Worm (Caenorhabditis elegans) whole organism, late embryonic: ENCODE measurements around the gene srbc-13.
"Not testable (repeated sequence)": the region's sequence is repeated elsewhere in the genome, so short reads cannot be mapped to it uniquely, and the experiment has no call there.

Experiments used
- C08G9.2 ChIP-seq: sonication (generic microtip); optimal IDR thresholded peaks from 2 replicates; lab custom pipeline; 2016; ENCODE audit warnings: mild to moderate bottlenecking, missing genetic modification characterization, moderate library complexity, missing compliant biosample characterization
- K02D7.2 ChIP-seq: sonication (generic microtip); optimal IDR thresholded peaks from 2 replicates; lab custom pipeline; 2017; ENCODE audit warnings: mild to moderate bottlenecking, missing genetic modification characterization, missing compliant biosample characterization
- K09A11.1 ChIP-seq: sonication (generic microtip); optimal IDR thresholded peaks from 2 replicates; lab custom pipeline; 2017; ENCODE audit warnings: antibody characterized with exemption, mild to moderate bottlenecking, missing genetic modification characterization, missing compliant biosample characterization; ENCODE audit not compliant: insufficient read depth
- T23F11.4 ChIP-seq: fragments of 200-800 bp; sonication (Bioruptor generic); optimal IDR thresholded peaks from 2 replicates; lab custom pipeline; 2018; ENCODE audit warnings: mild to moderate bottlenecking, missing genetic modification characterization, missing compliant biosample characterization
- Y22D7AL.16 ChIP-seq: sonication (generic microtip); optimal IDR thresholded peaks from 2 replicates; lab custom pipeline; 2016; ENCODE audit warnings: missing genetic modification characterization, missing compliant biosample characterization
- ama-1 ChIP-seq: fragments of 150-350 bp; optimal IDR thresholded peaks from 2 replicates; lab custom pipeline; 2014
- ceh-14 ChIP-seq: sonication (generic microtip); optimal IDR thresholded peaks from 2 replicates; lab custom pipeline; 2016; ENCODE audit warnings: missing genotype, missing genetic modification characterization, missing compliant biosample characterization
- ceh-18 ChIP-seq: sonication (generic microtip); optimal IDR thresholded peaks from 2 replicates; lab custom pipeline; 2016; ENCODE audit warnings: missing genetic modification characterization, missing compliant biosample characterization
- ceh-19 ChIP-seq: fragments of 200-800 bp; sonication (Bioruptor generic); optimal IDR thresholded peaks from 2 replicates; lab custom pipeline; 2018; ENCODE audit warnings: mild to moderate bottlenecking, missing genetic modification characterization, missing compliant biosample characterization
- ceh-2 ChIP-seq: sonication (generic microtip); optimal IDR thresholded peaks from 2 replicates; lab custom pipeline; 2016; ENCODE audit warnings: missing genotype, missing genetic modification characterization, missing compliant biosample characterization
- ceh-24 ChIP-seq: sonication (generic microtip); optimal IDR thresholded peaks from 2 replicates; lab custom pipeline; 2016; ENCODE audit warnings: mild to moderate bottlenecking, missing genetic modification characterization, missing compliant biosample characterization
- ceh-30 ChIP-seq: fragments of 150-350 bp; optimal IDR thresholded peaks from 2 replicates; lab custom pipeline; 2014; ENCODE audit warnings: missing biosample characterization, missing genetic modification characterization
- ceh-31 ChIP-seq: sonication (generic microtip); optimal IDR thresholded peaks from 2 replicates; lab custom pipeline; 2016; ENCODE audit warnings: missing genetic modification characterization, missing compliant biosample characterization
- ceh-45 ChIP-seq: fragments of 200-800 bp; sonication (Bioruptor generic); IDR thresholded peaks from 2 replicates; pipeline ENCODE4 v1.3.6; 2022; ENCODE audit warnings: missing genetic modification reagents, missing genetic modification characterization, missing compliant biosample characterization
- ceh-6 ChIP-seq: fragments of 200-800 bp; sonication (Bioruptor generic); optimal IDR thresholded peaks from 2 replicates; lab custom pipeline; 2018; ENCODE audit warnings: mild to moderate bottlenecking, missing genetic modification characterization, missing compliant biosample characterization
- ceh-9 ChIP-seq: sonication (generic microtip); optimal IDR thresholded peaks from 2 replicates; lab custom pipeline; 2016; ENCODE audit warnings: mild to moderate bottlenecking, missing genetic modification characterization, inconsistent platforms, missing compliant biosample characterization
- che-1 ChIP-seq: sonication (generic microtip); optimal IDR thresholded peaks from 2 replicates; lab custom pipeline; 2016; ENCODE audit warnings: mild to moderate bottlenecking, missing genetic modification characterization, missing compliant biosample characterization
- dve-1 ChIP-seq: sonication (generic microtip); optimal IDR thresholded peaks from 2 replicates; lab custom pipeline; 2017; ENCODE audit warnings: antibody characterized with exemption, mild to moderate bottlenecking, missing genetic modification characterization, missing compliant biosample characterization
- fkh-10 ChIP-seq: fragments of 150-350 bp; optimal IDR thresholded peaks from 2 replicates; lab custom pipeline; 2014; ENCODE audit warnings: missing biosample characterization, missing genetic modification reagents, missing genetic modification characterization
- hlh-13 ChIP-seq: fragments of 200-800 bp; sonication (Bioruptor generic); optimal IDR thresholded peaks from 2 replicates; lab custom pipeline; 2018; ENCODE audit warnings: mild to moderate bottlenecking, missing genetic modification characterization, missing compliant biosample characterization
- hlh-30 ChIP-seq: sonication (generic microtip); optimal IDR thresholded peaks from 2 replicates; lab custom pipeline; 2017; ENCODE audit warnings: antibody characterized with exemption, missing genetic modification characterization, missing compliant biosample characterization; ENCODE audit not compliant: insufficient read depth
- hlh-6 ChIP-seq: sonication (generic microtip); optimal IDR thresholded peaks from 2 replicates; lab custom pipeline; 2016; ENCODE audit warnings: missing genotype, missing genetic modification characterization, missing compliant biosample characterization
- hlh-8 ChIP-seq: sonication (generic microtip); optimal IDR thresholded peaks from 2 replicates; lab custom pipeline; 2016; ENCODE audit warnings: missing genotype, missing genetic modification characterization, missing compliant biosample characterization
- npax-4 ChIP-seq: sonication (generic microtip); optimal IDR thresholded peaks from 2 replicates; lab custom pipeline; 2016; ENCODE audit warnings: missing genetic modification characterization, missing compliant biosample characterization
- odd-2 ChIP-seq: sonication (generic microtip); optimal IDR thresholded peaks from 2 replicates; lab custom pipeline; 2017; ENCODE audit warnings: antibody characterized with exemption, mild to moderate bottlenecking, missing genetic modification characterization, missing compliant biosample characterization
- pag-3 ChIP-seq: sonication (generic microtip); optimal IDR thresholded peaks from 2 replicates; lab custom pipeline; 2016; ENCODE audit warnings: missing compliant biosample characterization, missing genetic modification characterization, borderline replicate concordance
- pat-9 ChIP-seq: fragments of 200-800 bp; sonication (Bioruptor generic); optimal IDR thresholded peaks from 2 replicates; lab custom pipeline; 2018; ENCODE audit warnings: mild to moderate bottlenecking, missing genetic modification characterization, moderate library complexity, missing compliant biosample characterization
- pha-4 ChIP-seq: fragments of 150-350 bp; optimal IDR thresholded peaks from 2 replicates; lab custom pipeline; 2018; ENCODE audit warnings: missing biosample characterization, missing genetic modification reagents, missing genetic modification characterization
- pros-1 ChIP-seq: fragments of 150-350 bp; optimal IDR thresholded peaks from 2 replicates; lab custom pipeline; 2014; ENCODE audit warnings: missing biosample characterization, missing genetic modification reagents, missing genetic modification characterization
- rnt-1 ChIP-seq: sonication (generic microtip); optimal IDR thresholded peaks from 2 replicates; lab custom pipeline; 2016; ENCODE audit warnings: missing genetic modification characterization, missing compliant biosample characterization
- sdc-2 ChIP-seq: sonication (generic microtip); optimal IDR thresholded peaks from 2 replicates; lab custom pipeline; 2016; ENCODE audit warnings: missing genotype, missing genetic modification characterization, missing compliant biosample characterization
- sox-2 ChIP-seq: fragments of 200-800 bp; sonication (Bioruptor generic); IDR thresholded peaks from 2 replicates; pipeline ENCODE4 v1.3.6; 2022; ENCODE audit warnings: missing genetic modification reagents, missing genetic modification characterization, missing compliant biosample characterization
- tbx-7 ChIP-seq: sonication (generic microtip); optimal IDR thresholded peaks from 2 replicates; lab custom pipeline; 2016; ENCODE audit warnings: missing genotype, missing genetic modification characterization, missing compliant biosample characterization
- ttx-3 ChIP-seq: sonication (generic microtip); optimal IDR thresholded peaks from 2 replicates; lab custom pipeline; 2016; ENCODE audit warnings: missing genetic modification reagents, missing genetic modification characterization, missing compliant biosample characterization
- unc-86 ChIP-seq: sonication (generic microtip); optimal IDR thresholded peaks from 2 replicates; lab custom pipeline; 2016; ENCODE audit warnings: missing genetic modification characterization, missing compliant biosample characterization
- zip-5 ChIP-seq: sonication (generic microtip); optimal IDR thresholded peaks from 2 replicates; lab custom pipeline; 2016; ENCODE audit warnings: missing genetic modification characterization, missing compliant biosample characterization

The srbc-13 gene

DNA sequence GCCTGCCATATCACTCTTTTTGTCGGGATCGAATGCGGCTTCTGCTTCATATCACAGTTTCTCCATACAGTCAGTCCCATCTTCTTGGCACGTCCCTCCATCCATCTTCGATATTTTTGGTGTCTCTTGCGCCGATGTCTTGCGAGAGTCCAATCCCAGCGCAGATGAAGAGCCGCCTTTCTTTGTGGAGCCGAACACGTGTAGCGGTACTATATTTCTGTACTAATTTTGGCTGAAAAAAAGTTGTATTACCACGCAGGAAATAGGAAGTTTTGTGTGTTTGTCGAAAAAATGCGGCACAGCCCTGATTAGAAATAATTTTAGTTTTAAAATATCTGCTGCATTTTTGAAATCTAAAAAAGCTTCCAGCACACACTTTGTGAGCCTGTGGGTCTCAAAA, 4.5 kb upstream of the srbc-13 start, which contains the start of gene K09C6.8:
Gene K09C6.8 (minus strand): TSS at position 101 of the 400 bp plus-strand sequence.
- not testable (repeated sequence) for TF ChIP-seq ama-1 (lab: Kevin White, UChicago); che-1 (tag; lab: Kevin White, UChicago); ceh-45 (GFP tag; lab: Robert Waterston, UW)

- no peak for TF ChIP-seq ceh-2 (tag; lab: Kevin White, UChicago)
- TF ChIP-seq unc-86 (tag; lab: Kevin White, UChicago): no peak
- no peak for TF ChIP-seq pros-1
- TF ChIP-seq pat-9: no peak
- no peak for TF ChIP-seq pag-3 (tag; lab: Kevin White, UChicago)
- TF ChIP-seq K02D7.2 (tag; lab: Kevin White, UChicago): no peak
Measured at ce11 chrV:849042-849441, 1.4 kb downstream of the srbc-13 start.

ce11 chrV:849512-849911, 1.9 kb downstream of the srbc-13 start, which contains the start of gene srbc-12:
Gene srbc-12, plus strand, starts transcription at chrV:849812.
- TF ChIP-seq rnt-1 (tag; lab: Kevin White, UChicago) (no peak), dve-1 (tag; lab: Kevin White, UChicago) (no peak), zip-5 (tag; lab: Kevin White, UChicago) (no peak), hlh-13 (GFP tag; lab: Kevin White, UChicago) (no peak), ama-1 (lab: Kevin White, UChicago) (no peak), ceh-45 (GFP tag; lab: Robert Waterston, UW) (no peak), Y22D7AL.16 (no peak), K09A11.1 (no peak), T23F11.4 (GFP tag; lab: Kevin White, UChicago) (no peak), hlh-30 (tag; lab: Kevin White, UChicago) (no peak), pag-3 (tag; lab: Kevin White, UChicago) (no peak), K02D7.2 (tag; lab: Kevin White, UChicago) (no peak), ceh-9 (no peak), ceh-31 (no peak), ceh-6 (GFP tag; lab: Kevin White, UChicago) (no peak), sox-2 (no peak), pha-4 (tag; lab: Kevin White, UChicago) (no peak), fkh-10 (GFP tag; lab: Kevin White, UChicago) (no peak), ceh-18 (tag; lab: Kevin White, UChicago) (no peak), npax-4 (tag; lab: Kevin White, UChicago) (no peak)

ce11 chrV:852184-852583, 4.6 kb downstream of the srbc-13 start, which contains the start of gene K09C6.3:
Gene K09C6.3, plus strand, starts transcription at chrV:852484.
- no peak for TF ChIP-seq hlh-8 (tag; lab: Kevin White, UChicago)

- TF ChIP-seq ttx-3 (tag; lab: Kevin White, UChicago) (no peak), zip-5 (tag; lab: Kevin White, UChicago) (no peak), ceh-9 (no peak), tbx-7 (no peak), pros-1 (no peak), hlh-13 (GFP tag; lab: Kevin White, UChicago) (no peak), hlh-30 (tag; lab: Kevin White, UChicago) (no peak), ceh-19 (GFP tag; lab: Kevin White, UChicago) (no peak), ceh-45 (GFP tag; lab: Robert Waterston, UW) (no peak), rnt-1 (tag; lab: Kevin White, UChicago) (no peak), ceh-24 (tag; lab: Kevin White, UChicago) (no peak), odd-2 (tag; lab: Kevin White, UChicago) (no peak), hlh-6 (no peak), ceh-30 (tag; lab: Kevin White, UChicago) (no peak), ceh-14 (tag; lab: Kevin White, UChicago) (no peak), Y22D7AL.16 (no peak), sdc-2 (no peak), pha-4 (tag; lab: Kevin White, UChicago) (no peak), C08G9.2 (tag; lab: Kevin White, UChicago) (no peak)
- TF ChIP-seq, all 69 proteins: peak for 0
Measured at ce11 chrV:854966-855365, 7.3 kb downstream of the srbc-13 start, which contains the start of gene K09C6.9. Gene K09C6.9, minus strand, starts transcription at chrV:855066.
